Fruit fly (Drosophila melanogaster): ENCODE results near the gene RpL3.

The RpL3 gene

dm6 chr3R:11211291-11212061 is 10.2 kb upstream of the RpL3 start (continued):
- TF ChIP-seq Neu2 (GFP tag; optimal IDR thresholded peaks at IDR 0.05; ENCODE audit: borderline replicate concordance) = no peak
- peak; percentile 41 for TF ChIP-seq disco-r (GFP tag; optimal IDR thresholded peaks at IDR 0.05)
- peak; percentile 18 for TF ChIP-seq CG2116 (GFP tag; optimal IDR thresholded peaks at IDR 0.05)
- TF ChIP-seq grau (tag; optimal IDR thresholded peaks at IDR 0.05) = peak; percentile 97
- TF ChIP-seq run (tag; optimal IDR thresholded peaks at IDR 0.05) = no peak
- peak; percentile 40 for TF ChIP-seq CG14710 (tag; optimal IDR thresholded peaks at IDR 0.05)
- TF ChIP-seq Xrp1 (GFP tag; IDR thresholded peaks at IDR 0.05) = peak; percentile 77
- TF ChIP-seq sens-2 (GFP tag; IDR thresholded peaks at IDR 0.05) = no peak; the same call in 1 of the 2 replicates
- peak; percentile 55 for TF ChIP-seq CG3065 (GFP tag; optimal IDR thresholded peaks at IDR 0.05)
- TF ChIP-seq NfI (GFP tag; optimal IDR thresholded peaks at IDR 0.05) = peak; percentile 73
- TF ChIP-seq klu (GFP tag; IDR thresholded peaks at IDR 0.05) = peak; percentile 60
- peak; percentile 33 for TF ChIP-seq CG12299 (tag; optimal IDR thresholded peaks at IDR 0.05)
- no peak for TF ChIP-seq CG42726 (GFP tag; IDR thresholded peaks at IDR 0.05; ENCODE audit: partially characterized antibody)
- peak; percentile 37; the same call in 1 of the 2 replicates for TF ChIP-seq CG4404 (GFP tag; IDR thresholded peaks at IDR 0.05)
- no peak for TF ChIP-seq CG17912 (GFP tag; optimal IDR thresholded peaks at IDR 0.05)
- peak; percentile 60 for TF ChIP-seq HHEX (GFP tag; optimal IDR thresholded peaks at IDR 0.05)
- no peak for TF ChIP-seq gfzf (GFP tag; optimal IDR thresholded peaks at IDR 0.05)
- peak; percentile 77 for TF ChIP-seq CG34422 (GFP tag; IDR thresholded peaks at IDR 0.05)
- peak; percentile 34 for TF ChIP-seq Camta (GFP tag; optimal IDR thresholded peaks at IDR 0.05)
- TF ChIP-seq CG7556 (GFP tag; optimal IDR thresholded peaks at IDR 0.05) = peak; percentile 65
- peak; percentile 33 for TF ChIP-seq Atf3 (GFP tag; optimal IDR thresholded peaks at IDR 0.05)
- TF ChIP-seq mam (GFP tag; optimal IDR thresholded peaks at IDR 0.05) = peak; percentile 87
- peak; percentile 62 for TF ChIP-seq CG8290 (GFP tag; optimal IDR thresholded peaks at IDR 0.05)
- TF ChIP-seq CG8290 (tag; optimal IDR thresholded peaks at IDR 0.05) = peak in 1 of 2 experiments; percentile 81
- TF ChIP-seq CG17359 (tag; optimal IDR thresholded peaks at IDR 0.05) = peak; percentile 73
- TF ChIP-seq CG7928 (GFP tag; optimal IDR thresholded peaks at IDR 0.05) = no peak
- TF ChIP-seq CG1647 (GFP tag; optimal IDR thresholded peaks at IDR 0.05) = peak; percentile 80
- no peak for TF ChIP-seq Hr39 (optimal IDR thresholded peaks at IDR 0.05)
- no peak for TF ChIP-seq CG10959 (GFP tag; IDR thresholded peaks at IDR 0.05)
- peak; percentile 63 for TF ChIP-seq pnt (GFP tag; optimal IDR thresholded peaks at IDR 0.05)
- TF ChIP-seq CG7839 (tag; optimal IDR thresholded peaks at IDR 0.05) = peak; percentile 75
- peak; percentile 76 for TF ChIP-seq Hmr (GFP tag; optimal IDR thresholded peaks at IDR 0.05)
- no peak for TF ChIP-seq Trl (optimal IDR thresholded peaks at IDR 0.05)
- TF ChIP-seq Trl (GFP tag; optimal IDR thresholded peaks at IDR 0.05) = peak; percentile 63
- TF ChIP-seq hkb (optimal IDR thresholded peaks at IDR 0.05) = no peak
- TF ChIP-seq hkb (GFP tag; IDR thresholded peaks at IDR 0.05) = peak; percentile 73
- peak; percentile 10 for TF ChIP-seq CG30020 (tag; optimal IDR thresholded peaks at IDR 0.05)
- TF ChIP-seq HLH3B (GFP tag; IDR thresholded peaks at IDR 0.05) = peak; percentile 74
- TF ChIP-seq Hr51 (GFP tag; optimal IDR thresholded peaks at IDR 0.05) = peak; percentile 49 to 63
- TF ChIP-seq odd (GFP tag; optimal IDR thresholded peaks at IDR 0.05) = no peak
- TF ChIP-seq Dfd (GFP tag; optimal IDR thresholded peaks at IDR 0.05) = no peak
- peak; percentile 30 for TF ChIP-seq ERR (GFP tag; optimal IDR thresholded peaks at IDR 0.05)
- TF ChIP-seq jing (GFP tag; optimal IDR thresholded peaks at IDR 0.05) = no peak
- peak; percentile 79 for TF ChIP-seq CoRest (tag; optimal IDR thresholded peaks at IDR 0.05)
- TF ChIP-seq shn (GFP tag; optimal IDR thresholded peaks at IDR 0.05) = peak; percentile 61
- TF ChIP-seq CG11723 (GFP tag; optimal IDR thresholded peaks at IDR 0.05) = no peak
- TF ChIP-seq crc (GFP tag; optimal IDR thresholded peaks at IDR 0.05) = peak; percentile 41
- TF ChIP-seq CG10431 (GFP tag; optimal IDR thresholded peaks at IDR 0.05) = no peak
- peak; percentile 70 for TF ChIP-seq CG15269 (tag; optimal IDR thresholded peaks at IDR 0.05)
- peak; percentile 50 for TF ChIP-seq CG10979 (tag; optimal IDR thresholded peaks at IDR 0.05)
